Fruit fly (Drosophila melanogaster) whole organism, embryonic: ENCODE results near the gene cerv.
A peak's percentile ranks its signal among the peaks of the same experiment; 100 is the strongest.

ENCODE experiments used
- Asciz ChIP-seq: fragments of 200-800 bp; sonication (Bioruptor generic); optimal IDR thresholded peaks from 2 replicates; lab custom pipeline; 2017; ENCODE audit warnings: missing biosample characterization, mild to moderate bottlenecking, missing genetic modification characterization, missing genetic modification reagents
- B-H1 ChIP-seq: fragments of 200-800 bp; sonication (Bioruptor generic); IDR thresholded peaks from 3 replicates; pipeline ENCODE4 v1.3.6; 2022; ENCODE audit warnings: missing biosample characterization, missing genetic modification characterization
- CG14965 ChIP-seq: fragments of 200-800 bp; sonication (Bioruptor generic); optimal IDR thresholded peaks from 2 replicates; lab custom pipeline; 2016; ENCODE audit warnings: missing biosample characterization, missing genetic modification characterization, borderline replicate concordance
- CG17186 ChIP-seq: fragments of 200-800 bp; sonication (Bioruptor generic); optimal IDR thresholded peaks from 3 replicates; lab custom pipeline; 2017; ENCODE audit warnings: missing biosample characterization, missing genetic modification reagents, missing genetic modification characterization
- CG17328 ChIP-seq: fragments of 200-800 bp; sonication (Bioruptor generic); IDR thresholded peaks from 2 replicates; pipeline ENCODE4 v1.3.6; 2022; ENCODE audit warnings: missing biosample characterization, missing genetic modification characterization
- CG17361 ChIP-seq: fragments of 200-800 bp; sonication (Bioruptor generic); IDR thresholded peaks from 3 replicates; pipeline ENCODE4 v1.3.6; 2022; ENCODE audit warnings: missing biosample characterization, missing genetic modification characterization
- CG17612 ChIP-seq: fragments of 200-800 bp; sonication (Bioruptor generic); IDR thresholded peaks from 2 replicates; pipeline ENCODE4 v1.3.6; 2022; ENCODE audit warnings: missing biosample characterization, missing genetic modification characterization
- CG18011 ChIP-seq: fragments of 200-800 bp; sonication (Bioruptor generic); optimal IDR thresholded peaks from 2 replicates; lab custom pipeline; 2017; ENCODE audit warnings: missing biosample characterization, missing genetic modification characterization, mild to moderate bottlenecking, moderate library complexity, missing genotype
- CG3407 ChIP-seq: fragments of 200-800 bp; sonication (Bioruptor generic); optimal IDR thresholded peaks from 2 replicates; lab custom pipeline; 2018; ENCODE audit warnings: missing biosample characterization, mild to moderate bottlenecking, missing genetic modification characterization
- CG6272 ChIP-seq: fragments of 200-800 bp; sonication (Bioruptor generic); IDR thresholded peaks from 2 replicates; pipeline ENCODE4 v1.3.6; 2022; ENCODE audit warnings: missing biosample characterization, missing genetic modification characterization
- CG7963 ChIP-seq: fragments of 200-800 bp; sonication (Bioruptor generic); IDR thresholded peaks from 3 replicates; pipeline ENCODE4 v1.3.6; 2022; ENCODE audit warnings: missing biosample characterization, missing genetic modification characterization; ENCODE audit not compliant: partially characterized antibody
- CG7987 ChIP-seq: fragments of 200-800 bp; sonication (Bioruptor generic); optimal IDR thresholded peaks from 2 replicates; lab custom pipeline; 2018; ENCODE audit warnings: missing biosample characterization, mild to moderate bottlenecking, missing genetic modification characterization, moderate library complexity
- CG8765 ChIP-seq: fragments of 200-800 bp; sonication (Bioruptor generic); IDR thresholded peaks from 2 replicates; pipeline ENCODE4 v1.3.6; 2022; ENCODE audit warnings: missing biosample characterization, missing genetic modification characterization
- CG9609 ChIP-seq: fragments of 200-800 bp; sonication (Bioruptor generic); optimal IDR thresholded peaks from 3 replicates; lab custom pipeline; 2016; ENCODE audit warnings: missing biosample characterization, missing genetic modification characterization
- CTCF ChIP-seq: fragments of 200-800 bp; sonication (Bioruptor generic); optimal IDR thresholded peaks from 2 replicates; lab custom pipeline; 2017; ENCODE audit warnings: missing biosample characterization, mild to moderate bottlenecking, missing genetic modification characterization, moderate library complexity
- D19B ChIP-seq: fragments of 200-800 bp; sonication (Bioruptor generic); optimal IDR thresholded peaks from 2 replicates; lab custom pipeline; 2017; ENCODE audit warnings: missing biosample characterization, mild to moderate bottlenecking, missing genetic modification characterization
- Doc3 ChIP-seq: fragments of 200-800 bp; sonication (Bioruptor generic); IDR thresholded peaks from 3 replicates; pipeline ENCODE4 v1.3.6; 2022; ENCODE audit warnings: missing biosample characterization, missing genetic modification characterization; ENCODE audit not compliant: partially characterized antibody
- Dref ChIP-seq: fragments of 200-800 bp; sonication (Bioruptor generic); IDR thresholded peaks from 2 replicates; pipeline ENCODE4 v1.3.6; 2022; ENCODE audit warnings: missing biosample characterization, missing genetic modification characterization
- Eip74EF ChIP-seq, 2 experiments: fragments of 200-800 bp in 1 of 2; fragments of >200 bp in 1 of 2; sonication (Bioruptor generic) in 1 of 2; optimal IDR thresholded peaks; 2 replicates each; lab custom pipeline; 2017 to 2019; ENCODE audit warnings: missing biosample characterization in 2 of 2, missing genetic modification characterization in 2 of 2, mild to moderate bottlenecking in 1 of 2, moderate library complexity in 1 of 2
- Fer2 ChIP-seq: fragments of 200-800 bp; sonication (Bioruptor generic); optimal IDR thresholded peaks from 2 replicates; lab custom pipeline; 2018; ENCODE audit warnings: missing biosample characterization, mild to moderate bottlenecking, missing genetic modification characterization, moderate library complexity
- HLHmδ ChIP-seq: fragments of 200-800 bp; sonication (Bioruptor generic); optimal IDR thresholded peaks from 2 replicates; lab custom pipeline; 2018; ENCODE audit warnings: missing biosample characterization, mild to moderate bottlenecking, missing genetic modification characterization, moderate library complexity
- Hey ChIP-seq: fragments of 200-800 bp; sonication (Bioruptor generic); optimal IDR thresholded peaks from 3 replicates; lab custom pipeline; 2018; ENCODE audit warnings: missing biosample characterization, mild to moderate bottlenecking, missing genetic modification characterization
- HmgZ ChIP-seq: fragments of 200-800 bp; sonication (Bioruptor generic); optimal IDR thresholded peaks from 2 replicates; lab custom pipeline; 2018; ENCODE audit warnings: missing biosample characterization, mild to moderate bottlenecking, missing genetic modification characterization
- Hr78 ChIP-seq, 2 experiments: fragments of 200-800 bp in 1 of 2; fragments of >200 bp in 1 of 2; sonication (Bioruptor generic) in 1 of 2; optimal IDR thresholded peaks; 2 replicates each; lab custom pipeline; 2017 to 2019; ENCODE audit warnings: missing biosample characterization in 2 of 2, missing genetic modification characterization in 2 of 2, mild to moderate bottlenecking in 1 of 2, moderate library complexity in 1 of 2
- Meics ChIP-seq: fragments of 200-800 bp; sonication (Bioruptor generic); optimal IDR thresholded peaks from 2 replicates; lab custom pipeline; 2017; ENCODE audit warnings: missing biosample characterization, mild to moderate bottlenecking, missing genetic modification characterization
- NK7.1 ChIP-seq: fragments of 200-800 bp; sonication (Bioruptor generic); optimal IDR thresholded peaks from 3 replicates; lab custom pipeline; 2016; ENCODE audit warnings: missing biosample characterization, missing genetic modification characterization
- Oaz ChIP-seq: fragments of 200-800 bp; sonication (Bioruptor generic); IDR thresholded peaks from 2 replicates; pipeline ENCODE4 v1.3.6; 2022; ENCODE audit warnings: missing biosample characterization, missing genetic modification characterization
- Opbp ChIP-seq: fragments of 200-800 bp; sonication (Bioruptor generic); IDR thresholded peaks from 3 replicates; pipeline ENCODE4 v1.3.6; 2022; ENCODE audit warnings: missing biosample characterization, missing genetic modification characterization; ENCODE audit not compliant: partially characterized antibody
- Six4 ChIP-seq: fragments of 200-800 bp; sonication (Bioruptor generic); optimal IDR thresholded peaks from 2 replicates; lab custom pipeline; 2016; ENCODE audit warnings: missing biosample characterization, missing genetic modification characterization
- Trl ChIP-seq, 3 experiments: fragments of >200 bp in 2 of 3; fragments of 200-800 bp in 1 of 3; sonication (Bioruptor generic) in 1 of 3; optimal IDR thresholded peaks; 2 replicates in 1 of 3; 3 replicates in 2 of 3; lab custom pipeline; 2016 to 2017; ENCODE audit warnings: missing biosample characterization in 1 of 3, missing genetic modification characterization in 1 of 3
- Xrp1 ChIP-seq: fragments of 200-800 bp; sonication (Bioruptor generic); IDR thresholded peaks from 2 replicates; pipeline ENCODE4 v1.3.6; 2022; ENCODE audit warnings: missing biosample characterization, missing genetic modification characterization
- aop ChIP-seq: fragments of 200-800 bp; sonication (Bioruptor generic); IDR thresholded peaks from 2 replicates; pipeline ENCODE4 v1.3.6; 2022; ENCODE audit warnings: missing biosample characterization, missing genetic modification characterization
- crol ChIP-seq: fragments of 200-800 bp; sonication (Bioruptor generic); IDR thresholded peaks from 2 replicates; pipeline ENCODE4 v1.3.6; 2022; ENCODE audit warnings: missing biosample characterization, missing genetic modification characterization
- exex ChIP-seq: fragments of 200-800 bp; sonication (Bioruptor generic); optimal IDR thresholded peaks from 4 replicates; lab custom pipeline; 2018; ENCODE audit warnings: missing biosample characterization, mild to moderate bottlenecking, missing genetic modification characterization, moderate library complexity
- gfzf ChIP-seq: fragments of 200-800 bp; sonication (Bioruptor generic); optimal IDR thresholded peaks from 2 replicates; lab custom pipeline; 2016; ENCODE audit warnings: missing biosample characterization, mild to moderate bottlenecking, missing genetic modification characterization, moderate library complexity
- jing ChIP-seq: fragments of 200-800 bp; sonication (Bioruptor generic); optimal IDR thresholded peaks from 2 replicates; lab custom pipeline; 2018; ENCODE audit warnings: missing biosample characterization, mild to moderate bottlenecking, missing genetic modification characterization
- kah ChIP-seq: fragments of 200-800 bp; sonication (Bioruptor generic); optimal IDR thresholded peaks from 2 replicates; lab custom pipeline; 2018; ENCODE audit warnings: missing biosample characterization, mild to moderate bottlenecking, missing genetic modification characterization
- lbe ChIP-seq: fragments of 200-800 bp; sonication (Bioruptor generic); optimal IDR thresholded peaks from 2 replicates; lab custom pipeline; 2016; ENCODE audit warnings: missing biosample characterization, mild to moderate bottlenecking, missing genetic modification characterization
- lola ChIP-seq, 3 experiments: fragments of >200 bp in 2 of 3; fragments of 200-800 bp in 1 of 3; sonication (Bioruptor generic) in 1 of 3; optimal IDR thresholded peaks; 2 replicates each; lab custom pipeline; 2017 to 2019; ENCODE audit warnings: missing biosample characterization in 3 of 3, missing genetic modification characterization in 3 of 3, mild to moderate bottlenecking in 1 of 3, moderate library complexity in 1 of 3
- lov ChIP-seq, 2 experiments: fragments of 200-800 bp in 1 of 2; fragments of >200 bp in 1 of 2; sonication (Bioruptor generic) in 1 of 2; IDR thresholded peaks in 1 of 2; optimal IDR thresholded peaks in 1 of 2; 2 replicates in 1 of 2; 3 replicates in 1 of 2; pipeline versions ENCODE4 v1.3.6 to Lab custom; 2017 to 2022; ENCODE audit warnings: missing biosample characterization in 1 of 2, missing genetic modification characterization in 1 of 2
- pb ChIP-seq: fragments of 200-800 bp; sonication (Bioruptor generic); optimal IDR thresholded peaks from 3 replicates; lab custom pipeline; 2016; ENCODE audit warnings: missing biosample characterization, missing genetic modification characterization
- pita ChIP-seq: fragments of 200-800 bp; sonication (Bioruptor generic); optimal IDR thresholded peaks from 2 replicates; lab custom pipeline; 2017; ENCODE audit warnings: missing biosample characterization, mild to moderate bottlenecking, missing genetic modification characterization
- prd ChIP-seq, 3 experiments: fragments of >200 bp in 2 of 3; fragments of 200-800 bp in 1 of 3; sonication (Bioruptor generic) in 1 of 3; optimal IDR thresholded peaks in 2 of 3; IDR thresholded peaks in 1 of 3; 2 replicates in 2 of 3; 3 replicates in 1 of 3; pipeline versions ENCODE4 v1.3.6 to Lab custom; 2017 to 2022; ENCODE audit warnings: missing biosample characterization in 1 of 3, missing genetic modification characterization in 1 of 3
- repo ChIP-seq: fragments of 200-800 bp; sonication (Bioruptor generic); optimal IDR thresholded peaks from 2 replicates; lab custom pipeline; 2016; ENCODE audit warnings: missing biosample characterization, missing genetic modification characterization
- scrt ChIP-seq: fragments of 200-800 bp; sonication (Bioruptor generic); optimal IDR thresholded peaks from 2 replicates; lab custom pipeline; 2018; ENCODE audit warnings: missing biosample characterization, mild to moderate bottlenecking, missing genetic modification characterization, moderate library complexity
- ttk ChIP-seq: fragments of 200-800 bp; sonication (Bioruptor generic); IDR thresholded peaks from 2 replicates; pipeline ENCODE4 v2.1.2; 2022; ENCODE audit warnings: missing biosample characterization, missing genetic modification characterization
- unc-4 ChIP-seq: fragments of 200-800 bp; sonication (Bioruptor generic); IDR thresholded peaks from 2 replicates; pipeline ENCODE4 v1.3.6; 2022; ENCODE audit warnings: missing biosample characterization, missing genetic modification characterization; ENCODE audit not compliant: partially characterized antibody

The cerv gene

dm6 chrX:15593477-15594229 is 15.7 kb upstream of the cerv start, which contains the start of gene Chsy (continued):
- TF ChIP-seq lov (optimal IDR thresholded peaks at IDR 0.05; lab: Kevin White, UChicago), result no peak
- TF ChIP-seq lov (GFP tag; IDR thresholded peaks at IDR 0.05; lab: Robert Waterston, UW), result no peak
- peak in 1 of 3 experiments; percentile 52 for TF ChIP-seq lola (GFP tag; optimal IDR thresholded peaks at IDR 0.05; lab: Kevin White, UChicago)
- no peak for TF ChIP-seq CG6272 (GFP tag; lab: Robert Waterston, UW)
- no peak for TF ChIP-seq CG8765 (GFP tag; lab: Robert Waterston, UW)
- TF ChIP-seq CG17612 (GFP tag; lab: Robert Waterston, UW), result no peak
- no peak for TF ChIP-seq Oaz
- TF ChIP-seq scrt (GFP tag; lab: Kevin White, UChicago), result no peak
- TF ChIP-seq Hey (tag; lab: Kevin White, UChicago), result no peak
- TF ChIP-seq ttk (GFP tag; lab: Robert Waterston, UW), result no peak
- TF ChIP-seq Dref (GFP tag; lab: Robert Waterston, UW), result no peak
- TF ChIP-seq CG17328 (GFP tag; lab: Robert Waterston, UW), result no peak
- TF ChIP-seq D19B (GFP tag; lab: Kevin White, UChicago), result no peak
- no peak for TF ChIP-seq Hr78 (GFP tag; optimal IDR thresholded peaks at IDR 0.05; lab: Kevin White, UChicago)
- no peak for TF ChIP-seq CG18011 (GFP tag; lab: Kevin White, UChicago)
- no peak for TF ChIP-seq lbe (GFP tag; lab: Kevin White, UChicago)
- no peak for TF ChIP-seq repo
- TF ChIP-seq Opbp (GFP tag; lab: Robert Waterston, UW), result 0 out of 3 replicates have a peak, but pooled peaks have one; percentile 5
- no peak for TF ChIP-seq aop
- no peak for TF ChIP-seq Asciz (GFP tag; lab: Kevin White, UChicago)
- no peak for TF ChIP-seq unc-4 (GFP tag; lab: Robert Waterston, UW)
- no peak for TF ChIP-seq CG3407 (GFP tag; lab: Kevin White, UChicago)
- TF ChIP-seq pb, result no peak
- TF ChIP-seq CG7987 (GFP tag; lab: Kevin White, UChicago), result no peak
- TF ChIP-seq CG17186 (GFP tag; lab: Kevin White, UChicago), result no peak
- TF ChIP-seq B-H1 (GFP tag; lab: Robert Waterston, UW), result peak; percentile 10; the same call in 1 of the 3 replicates
- TF ChIP-seq Trl (optimal IDR thresholded peaks at IDR 0.05; lab: Kevin White, UChicago), result peak; percentile 79 to 80
- no peak for TF ChIP-seq Trl (GFP tag; optimal IDR thresholded peaks at IDR 0.05; lab: Kevin White, UChicago)
- TF ChIP-seq CG7963, result no peak
- no peak for TF ChIP-seq CG14965 (GFP tag; lab: Kevin White, UChicago)
- TF ChIP-seq jing (GFP tag; lab: Kevin White, UChicago), result no peak
- TF ChIP-seq Six4 (GFP tag; lab: Kevin White, UChicago), result no peak
- no peak for TF ChIP-seq exex
- peak; percentile 16 for TF ChIP-seq HLHmδ
- TF ChIP-seq pita, result no peak
- no peak for TF ChIP-seq gfzf (GFP tag; lab: Kevin White, UChicago)
- no peak for TF ChIP-seq crol
- TF ChIP-seq Eip74EF (GFP tag; optimal IDR thresholded peaks at IDR 0.05; lab: Kevin White, UChicago), result no peak
- no peak for TF ChIP-seq HmgZ
- TF ChIP-seq Doc3 (GFP tag; lab: Robert Waterston, UW), result no peak
- TF ChIP-seq CG17361 (GFP tag; lab: Robert Waterston, UW), result peak; percentile 53; the same call in 2 of the 3 replicates
- TF ChIP-seq kah, result no peak
- no peak for TF ChIP-seq CTCF
- TF ChIP-seq prd (optimal IDR thresholded peaks at IDR 0.05; lab: Kevin White, UChicago), result no peak
- TF ChIP-seq prd (GFP tag; IDR thresholded peaks at IDR 0.05; lab: Robert Waterston, UW), result peak; percentile 24; the same call in 1 of the 3 replicates
- no peak for TF ChIP-seq NK7.1 (GFP tag; lab: Kevin White, UChicago)
- TF ChIP-seq Meics (GFP tag; lab: Kevin White, UChicago), result no peak
- TF ChIP-seq CG9609 (GFP tag; lab: Kevin White, UChicago), result no peak
- peak; percentile 56; the same call in 1 of the 2 replicates for TF ChIP-seq Xrp1 (GFP tag; lab: Robert Waterston, UW)
- TF ChIP-seq Fer2, result no peak
